Worm (Caenorhabditis elegans) whole organism, L3 larva: ENCODE data around the gene C10B5.1.
A peak's percentile ranks its signal among the peaks of the same experiment; 100 is the strongest.

Experiments used
- R02D3.7 ChIP-seq: fragments of 150-350 bp; optimal IDR thresholded peaks from 2 replicates; lab custom pipeline; 2014; ENCODE audit warnings: missing biosample characterization, missing genetic modification characterization
- aly-2 ChIP-seq: fragments of 150-350 bp; optimal IDR thresholded peaks from 2 replicates; lab custom pipeline; 2014; ENCODE audit warnings: missing biosample characterization, missing genetic modification characterization
- ama-1 ChIP-seq: fragments of 150-350 bp; optimal IDR thresholded peaks from 2 replicates; lab custom pipeline; 2018
- ceh-16 ChIP-seq: sonication (generic microtip); optimal IDR thresholded peaks from 2 replicates; lab custom pipeline; 2017; ENCODE audit warnings: missing biosample characterization, missing genetic modification characterization
- ceh-28 ChIP-seq: fragments of 150-350 bp; optimal IDR thresholded peaks from 2 replicates; lab custom pipeline; 2014; ENCODE audit warnings: missing biosample characterization, missing genetic modification reagents, missing genetic modification characterization
- ceh-82 ChIP-seq: fragments of 150-350 bp; optimal IDR thresholded peaks from 2 replicates; lab custom pipeline; 2014; ENCODE audit warnings: missing biosample characterization, missing genetic modification characterization
- ceh-9 ChIP-seq: sonication (generic microtip); optimal IDR thresholded peaks from 2 replicates; lab custom pipeline; 2018; ENCODE audit warnings: missing biosample characterization, missing genetic modification characterization
- daf-12 ChIP-seq: fragments of 150-350 bp; optimal IDR thresholded peaks from 2 replicates; lab custom pipeline; 2014; ENCODE audit warnings: missing biosample characterization, missing genetic modification reagents, missing genetic modification characterization
- egl-27 ChIP-seq: sonication (generic microtip); optimal IDR thresholded peaks from 4 replicates; lab custom pipeline; 2017; ENCODE audit warnings: missing biosample characterization, missing genetic modification reagents, missing genetic modification characterization
- egl-5 ChIP-seq: fragments of 150-350 bp; optimal IDR thresholded peaks from 2 replicates; lab custom pipeline; 2017; ENCODE audit warnings: missing biosample characterization, missing genetic modification reagents, missing genetic modification characterization, inconsistent platforms
- elt-1 ChIP-seq: fragments of 150-350 bp; optimal IDR thresholded peaks from 2 replicates; lab custom pipeline; 2014; ENCODE audit warnings: missing biosample characterization, missing genetic modification characterization
- elt-2 ChIP-seq: sonication (generic microtip); optimal IDR thresholded peaks from 2 replicates; lab custom pipeline; 2016; ENCODE audit warnings: missing genetic modification reagents, mild to moderate bottlenecking, missing genetic modification characterization, missing compliant biosample characterization
- elt-3 ChIP-seq, 3 experiments: fragments of 150-350 bp in 1 of 3; sonication (generic microtip) in 2 of 3; optimal IDR thresholded peaks; 2 replicates in 2 of 3; 4 replicates in 1 of 3; lab custom pipeline; 2014 to 2017; ENCODE audit warnings: missing biosample characterization in 3 of 3, missing genetic modification characterization in 3 of 3
- fkh-10 ChIP-seq: sonication (generic microtip); optimal IDR thresholded peaks from 2 replicates; lab custom pipeline; 2017; ENCODE audit warnings: missing biosample characterization, missing genetic modification reagents, missing genetic modification characterization
- fkh-2 ChIP-seq: fragments of 150-350 bp; optimal IDR thresholded peaks from 2 replicates; lab custom pipeline; 2014; ENCODE audit warnings: missing biosample characterization, missing genetic modification reagents, missing genetic modification characterization
- fos-1 ChIP-seq: fragments of 150-350 bp; optimal IDR thresholded peaks from 2 replicates; lab custom pipeline; 2014; ENCODE audit warnings: missing biosample characterization, missing genetic modification characterization
- jun-1 ChIP-seq: fragments of 150-350 bp; optimal IDR thresholded peaks from 2 replicates; lab custom pipeline; 2014; ENCODE audit warnings: missing biosample characterization, missing genetic modification reagents, missing genetic modification characterization
- lin-15B ChIP-seq: fragments of 150-350 bp; optimal IDR thresholded peaks from 2 replicates; lab custom pipeline; 2014; ENCODE audit warnings: missing biosample characterization, missing genetic modification characterization
- lin-39 ChIP-seq: fragments of 150-350 bp; optimal IDR thresholded peaks from 2 replicates; lab custom pipeline; 2018; ENCODE audit warnings: missing biosample characterization, missing genetic modification reagents, missing genetic modification characterization
- lsy-12 ChIP-seq: sonication (generic microtip); optimal IDR thresholded peaks from 2 replicates; lab custom pipeline; 2016; ENCODE audit warnings: mild to moderate bottlenecking, missing genetic modification characterization, missing compliant biosample characterization
- mdl-1 ChIP-seq: fragments of 150-350 bp; optimal IDR thresholded peaks from 2 replicates; lab custom pipeline; 2014; ENCODE audit warnings: missing biosample characterization, missing genetic modification characterization
- mml-1 ChIP-seq: fragments of 150-350 bp; sonication (generic microtip); optimal IDR thresholded peaks from 3 replicates; lab custom pipeline; 2014; ENCODE audit warnings: missing biosample characterization, missing genetic modification characterization
- nfya-1 ChIP-seq: sonication (generic microtip); optimal IDR thresholded peaks from 2 replicates; lab custom pipeline; 2017; ENCODE audit warnings: missing genetic modification characterization, mild to moderate bottlenecking, missing compliant biosample characterization, antibody characterized with exemption, moderate library complexity; ENCODE audit not compliant: insufficient read depth
- nhr-11 ChIP-seq: fragments of 150-350 bp; optimal IDR thresholded peaks from 2 replicates; lab custom pipeline; 2014; ENCODE audit warnings: missing biosample characterization, missing genetic modification characterization
- nhr-12 ChIP-seq: fragments of 150-350 bp; optimal IDR thresholded peaks from 2 replicates; lab custom pipeline; 2014; ENCODE audit warnings: missing biosample characterization, missing genetic modification characterization
- nhr-237 ChIP-seq: fragments of 150-350 bp; optimal IDR thresholded peaks from 2 replicates; lab custom pipeline; 2014; ENCODE audit warnings: missing biosample characterization, missing genetic modification characterization
- nhr-25 ChIP-seq: sonication (generic microtip); optimal IDR thresholded peaks from 2 replicates; lab custom pipeline; 2017; ENCODE audit warnings: missing biosample characterization, missing genetic modification characterization
- nhr-28 ChIP-seq: fragments of 150-350 bp; optimal IDR thresholded peaks from 2 replicates; lab custom pipeline; 2014; ENCODE audit warnings: missing biosample characterization, missing genetic modification characterization
- nhr-67 ChIP-seq: fragments of 150-350 bp; optimal IDR thresholded peaks from 2 replicates; lab custom pipeline; 2014; ENCODE audit warnings: missing biosample characterization, missing genetic modification characterization
- nhr-76 ChIP-seq: fragments of 150-350 bp; sonication (generic microtip); optimal IDR thresholded peaks from 5 replicates; lab custom pipeline; 2014; ENCODE audit warnings: missing biosample characterization, missing genetic modification characterization
- nhr-77 ChIP-seq: fragments of 150-350 bp; optimal IDR thresholded peaks from 2 replicates; lab custom pipeline; 2014; ENCODE audit warnings: missing biosample characterization, missing genetic modification characterization
- pha-4 ChIP-seq: fragments of 150-350 bp; optimal IDR thresholded peaks from 2 replicates; lab custom pipeline; 2014; ENCODE audit warnings: missing biosample characterization, missing genetic modification reagents, missing genetic modification characterization
- pqm-1 ChIP-seq: fragments of 150-350 bp; optimal IDR thresholded peaks from 2 replicates; lab custom pipeline; 2017; ENCODE audit warnings: missing biosample characterization, missing genetic modification characterization, inconsistent platforms
- sea-2 ChIP-seq: fragments of 150-350 bp; sonication (generic microtip); optimal IDR thresholded peaks from 4 replicates; lab custom pipeline; 2014; ENCODE audit warnings: missing biosample characterization, missing genetic modification reagents, missing genetic modification characterization
- skn-1 ChIP-seq: fragments of 150-350 bp; optimal IDR thresholded peaks from 2 replicates; lab custom pipeline; 2014; ENCODE audit warnings: missing biosample characterization, missing genetic modification characterization
- tbx-2 ChIP-seq: sonication (generic microtip); optimal IDR thresholded peaks from 2 replicates; lab custom pipeline; 2016; ENCODE audit warnings: mild to moderate bottlenecking, missing genetic modification characterization, missing compliant biosample characterization
- unc-39 ChIP-seq: sonication (generic microtip); optimal IDR thresholded peaks from 4 replicates; lab custom pipeline; 2017; ENCODE audit warnings: missing biosample characterization, missing genetic modification characterization
- unc-62 ChIP-seq: fragments of 150-350 bp; sonication (generic microtip); optimal IDR thresholded peaks from 4 replicates; lab custom pipeline; 2014; ENCODE audit warnings: missing biosample characterization, missing genetic modification reagents, missing genetic modification characterization
- zag-1 ChIP-seq: fragments of 150-350 bp; optimal IDR thresholded peaks from 2 replicates; lab custom pipeline; 2014; ENCODE audit warnings: missing biosample characterization, missing genetic modification characterization
- ztf-11 ChIP-seq: fragments of 150-350 bp; optimal IDR thresholded peaks from 2 replicates; lab custom pipeline; 2014; ENCODE audit warnings: missing biosample characterization, missing genetic modification characterization
- ztf-4 ChIP-seq: fragments of 150-350 bp; optimal IDR thresholded peaks from 2 replicates; lab custom pipeline; 2014; ENCODE audit warnings: missing biosample characterization, missing genetic modification characterization

The C10B5.1 gene

DNA sequence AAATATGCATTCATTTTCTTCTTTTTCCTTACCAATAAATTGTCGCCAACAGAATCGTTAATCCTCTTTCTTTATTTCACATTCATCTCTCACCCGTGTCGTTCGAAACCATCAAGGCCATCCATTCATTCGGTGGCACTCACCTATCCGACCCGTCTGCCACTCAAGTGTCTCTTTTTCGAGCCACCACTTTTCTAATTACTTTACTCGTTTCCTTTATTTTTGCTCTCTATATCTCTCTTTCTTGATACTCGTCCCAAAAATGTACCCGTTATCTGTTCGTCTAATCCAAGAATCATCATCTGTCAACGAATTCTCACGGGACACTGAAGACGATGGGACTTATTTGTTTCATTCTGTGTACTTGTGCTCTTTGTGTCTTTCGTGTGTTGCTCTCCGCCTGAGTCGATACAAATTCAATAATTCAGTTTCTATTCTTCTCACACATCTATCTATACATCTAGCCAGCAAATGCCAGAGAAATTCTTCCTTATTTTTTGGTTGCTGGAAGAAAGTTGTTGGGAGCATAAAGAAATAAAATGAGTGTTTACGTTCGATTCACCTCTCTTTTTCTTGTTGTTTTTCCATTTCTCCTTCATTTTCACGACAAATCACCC, 11.7 kb downstream of the C10B5.1 start:
- TF ChIP-seq ceh-9 (tag; lab: Kevin White, UChicago) = no peak
- no peak for TF ChIP-seq elt-3 (tag; optimal IDR thresholded peaks at IDR 0.05; lab: Kevin White, UChicago)
- TF ChIP-seq pha-4 (tag; lab: Kevin White, UChicago) = no peak
- TF ChIP-seq lin-15B (tag; lab: Kevin White, UChicago) = no peak
- no peak for TF ChIP-seq lin-39 (tag; lab: Kevin White, UChicago)
- TF ChIP-seq fkh-10 = peak; percentile 13
- TF ChIP-seq unc-39 = no peak
- no peak for TF ChIP-seq nhr-11 (tag; lab: Kevin White, UChicago)
- no peak for TF ChIP-seq ceh-16 (tag; lab: Kevin White, UChicago)
- TF ChIP-seq nhr-67 (tag; lab: Kevin White, UChicago) = no peak
- TF ChIP-seq nhr-25 (tag; lab: Kevin White, UChicago) = no peak
- no peak for TF ChIP-seq nhr-237 (tag; lab: Kevin White, UChicago)
- TF ChIP-seq ceh-28 (tag; lab: Kevin White, UChicago) = no peak
- TF ChIP-seq egl-5 (tag; lab: Kevin White, UChicago) = peak; percentile 13
- no peak for TF ChIP-seq pqm-1
- no peak for TF ChIP-seq zag-1
- TF ChIP-seq elt-1 (tag; lab: Kevin White, UChicago) = peak; percentile 58
- no peak for TF ChIP-seq lsy-12
- no peak for TF ChIP-seq nhr-76
- no peak for TF ChIP-seq ztf-4 (tag; lab: Kevin White, UChicago)
- no peak for TF ChIP-seq aly-2 (tag; lab: Kevin White, UChicago)
- TF ChIP-seq mml-1 = no peak
- no peak for TF ChIP-seq ceh-82 (tag; lab: Kevin White, UChicago)
- TF ChIP-seq ztf-11 (tag; lab: Kevin White, UChicago) = no peak
- TF ChIP-seq unc-62 = peak; percentile 53
- no peak for TF ChIP-seq egl-27 (tag; lab: Kevin White, UChicago)
- no peak for TF ChIP-seq jun-1 (tag; lab: Kevin White, UChicago)
- no peak for TF ChIP-seq nhr-12 (tag; lab: Kevin White, UChicago)
- no peak for TF ChIP-seq fkh-2 (tag; lab: Kevin White, UChicago)
- no peak for TF ChIP-seq mdl-1 (tag; lab: Kevin White, UChicago)
- no peak for TF ChIP-seq nhr-77 (tag; lab: Kevin White, UChicago)
- no peak for TF ChIP-seq skn-1 (tag; lab: Kevin White, UChicago)
- TF ChIP-seq daf-12 (tag; lab: Kevin White, UChicago) = no peak
- TF ChIP-seq sea-2 (GFP tag; lab: Kevin White, UChicago) = no peak

DNA sequence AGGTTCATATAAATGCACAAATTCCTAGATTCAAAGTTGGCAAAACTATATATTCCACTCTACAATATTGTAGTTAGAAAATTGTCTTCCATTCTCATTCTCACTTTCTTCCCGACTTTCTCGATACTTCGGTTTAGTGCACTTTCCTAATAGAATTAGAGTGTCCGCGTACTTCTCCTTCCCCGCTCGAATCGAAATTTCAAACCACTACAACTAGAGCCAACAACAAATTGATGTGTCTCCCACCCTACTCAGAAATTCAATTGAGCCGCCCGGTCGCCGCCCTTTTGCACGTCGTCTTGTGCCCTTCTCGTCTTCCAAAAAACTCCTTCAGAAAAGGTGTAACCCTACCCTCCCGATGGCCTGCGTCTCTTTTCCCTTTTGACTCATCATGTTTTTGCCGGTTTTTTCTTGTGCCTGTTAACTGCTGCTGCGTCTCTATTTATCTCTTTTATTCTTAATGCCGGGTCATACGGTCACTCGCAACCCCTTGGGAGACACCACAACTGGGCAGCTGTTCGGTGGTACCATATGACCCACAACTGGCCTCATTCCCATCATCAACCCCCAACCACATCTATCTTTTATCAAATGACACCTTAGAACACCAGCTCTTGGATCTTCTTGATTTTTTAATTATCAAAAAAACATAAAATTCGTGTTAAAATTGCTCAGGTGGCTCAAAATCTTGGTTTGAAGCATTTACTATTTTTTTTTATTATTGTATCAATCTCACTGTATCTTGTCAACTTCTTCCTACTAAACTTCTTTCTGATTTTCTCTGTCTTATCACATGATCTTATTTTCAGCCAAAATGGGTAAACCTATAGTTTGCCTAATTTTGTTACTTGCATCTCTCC, 13.3 kb downstream of the C10B5.1 start, which contains the start of gene tag-196:
tag-196 (plus strand) TSS at position 810 of the 860 bp plus-strand sequence.
- TF ChIP-seq R02D3.7 (tag; lab: Kevin White, UChicago) (no peak), lin-39 (tag; lab: Kevin White, UChicago) (peak; percentile 32), ztf-4 (tag; lab: Kevin White, UChicago) (no peak), mml-1 (no peak), fos-1 (tag; lab: Kevin White, UChicago) (no peak), fkh-10 (no peak), nfya-1 (tag; lab: Kevin White, UChicago) (peak; percentile 24), pha-4 (tag; lab: Kevin White, UChicago) (no peak), ama-1 (lab: Kevin White, UChicago) (no peak), nhr-237 (tag; lab: Kevin White, UChicago) (no peak), nhr-28 (tag; lab: Kevin White, UChicago) (no peak), fkh-2 (tag; lab: Kevin White, UChicago) (no peak), tbx-2 (no peak), daf-12 (tag; lab: Kevin White, UChicago) (no peak), elt-2 (tag; lab: Kevin White, UChicago) (no peak), egl-5 (tag; lab: Kevin White, UChicago) (peak; percentile 48)
